Worm (Caenorhabditis elegans) whole organism, early embryonic: ENCODE measurements around the gene M70.3.

Source experiments
- F13C5.2 ChIP-seq: sonication (generic microtip); optimal IDR thresholded peaks from 2 replicates; lab custom pipeline; 2017; ENCODE audit warnings: mild to moderate bottlenecking, missing genetic modification characterization, inconsistent platforms, missing compliant biosample characterization
- ama-1 ChIP-seq: fragments of 150-350 bp; optimal IDR thresholded peaks from 2 replicates; lab custom pipeline; 2014
- flt-1 ChIP-seq: fragments of 200-800 bp; sonication (Bioruptor generic); IDR thresholded peaks from 2 replicates; pipeline ENCODE4 v1.3.6; 2022; ENCODE audit warnings: missing genetic modification characterization, missing compliant biosample characterization
- hnd-1 ChIP-seq: sonication (generic microtip); optimal IDR thresholded peaks from 2 replicates; lab custom pipeline; 2016; ENCODE audit warnings: missing genetic modification characterization, missing compliant biosample characterization

- TF ChIP-seq F13C5.2 (no peak), ama-1 (no peak), hnd-1 (tag; lab: Kevin White, UChicago) (no peak), flt-1 (GFP tag; lab: Robert Waterston, UW) (no peak)
Measured at ce11 chrIV:2193558-2193957, 48.7 kb downstream of the M70.3 start.
